Fruit fly (Drosophila melanogaster): ENCODE data around the gene Sgp.

- no peak for TF ChIP-seq psq (optimal IDR thresholded peaks at IDR 0.05)
- TF ChIP-seq ttk (optimal IDR thresholded peaks at IDR 0.05): no peak
Observed at dm6 chr2L:8548118-8548517, 28.6 kb downstream of the Sgp start.

Data from Kc167 (cell line).